Worm (Caenorhabditis elegans) whole organism, L1 larva: ENCODE data around the gene ins-19.

Source experiments
- C34B4.2 ChIP-seq: sonication (generic microtip); optimal IDR thresholded peaks from 2 replicates; lab custom pipeline; 2017; ENCODE audit warnings: mild to moderate bottlenecking, missing genetic modification characterization, missing compliant biosample characterization
- Y116A8C.19 ChIP-seq: sonication (generic microtip); optimal IDR thresholded peaks from 2 replicates; lab custom pipeline; 2016; ENCODE audit warnings: missing compliant biosample characterization, missing genetic modification characterization, borderline replicate concordance
- aha-1 ChIP-seq: fragments of 150-350 bp; optimal IDR thresholded peaks from 2 replicates; lab custom pipeline; 2014; ENCODE audit warnings: missing biosample characterization, missing genetic modification characterization
- ceh-8 ChIP-seq: fragments of 200-800 bp; sonication (Bioruptor generic); optimal IDR thresholded peaks from 2 replicates; lab custom pipeline; 2018; ENCODE audit warnings: mild to moderate bottlenecking, missing genetic modification characterization, moderate library complexity, missing compliant biosample characterization
- ceh-82 ChIP-seq, 3 experiments: fragments of 150-350 bp in 1 of 3; sonication (generic microtip) in 2 of 3; optimal IDR thresholded peaks; 2 replicates each; lab custom pipeline; 2014 to 2017; ENCODE audit warnings: missing biosample characterization in 3 of 3, missing genetic modification characterization in 3 of 3
- ces-1 ChIP-seq: fragments of 150-350 bp; optimal IDR thresholded peaks from 2 replicates; lab custom pipeline; 2014; ENCODE audit warnings: missing biosample characterization, missing genetic modification reagents, missing genetic modification characterization
- efl-1 ChIP-seq, 4 experiments: fragments of 150-350 bp; optimal IDR thresholded peaks in 3 of 4; peaks in 1 of 4; 1 replicate in 1 of 4; 2 replicates in 3 of 4; lab custom pipeline; 2014; ENCODE audit warnings: missing biosample characterization in 2 of 4, missing genetic modification characterization in 2 of 4, missing genetic modification reagents in 2 of 4
- efl-3 ChIP-seq: fragments of 200-800 bp; sonication (Bioruptor generic); optimal IDR thresholded peaks from 2 replicates; lab custom pipeline; 2018; ENCODE audit warnings: mild to moderate bottlenecking, missing genetic modification characterization, missing compliant biosample characterization
- elt-2 ChIP-seq: sonication (generic microtip); optimal IDR thresholded peaks from 2 replicates; lab custom pipeline; 2016; ENCODE audit warnings: missing genetic modification characterization, mild to moderate bottlenecking, inconsistent platforms, missing compliant biosample characterization, missing genetic modification reagents
- elt-3 ChIP-seq, 6 experiments: fragments of 150-350 bp in 1 of 6; sonication (generic microtip); optimal IDR thresholded peaks; 2 replicates each; lab custom pipeline; 2017 to 2018; ENCODE audit warnings: missing biosample characterization in 6 of 6, missing genetic modification characterization in 6 of 6, inconsistent platforms in 1 of 6
- hlh-4 ChIP-seq: sonication (generic microtip); optimal IDR thresholded peaks from 2 replicates; lab custom pipeline; 2016; ENCODE audit warnings: mild to moderate bottlenecking, missing genetic modification characterization, missing compliant biosample characterization
- hpl-2 ChIP-seq: fragments of 150-350 bp; optimal IDR thresholded peaks from 2 replicates; lab custom pipeline; 2014; ENCODE audit warnings: missing biosample characterization, missing genetic modification reagents, missing genetic modification characterization
- irx-1 ChIP-seq: sonication (generic microtip); optimal IDR thresholded peaks from 2 replicates; lab custom pipeline; 2016; ENCODE audit warnings: missing genetic modification characterization, missing compliant biosample characterization
- isw-1 ChIP-seq: fragments of 200-800 bp; sonication (Bioruptor generic); IDR thresholded peaks from 2 replicates; pipeline ENCODE4 v1.3.6; 2022; ENCODE audit warnings: missing genetic modification characterization, missing compliant biosample characterization
- jun-1 ChIP-seq: fragments of 150-350 bp; optimal IDR thresholded peaks from 2 replicates; lab custom pipeline; 2014; ENCODE audit warnings: missing biosample characterization, missing genetic modification reagents, missing genetic modification characterization
- lin-13 ChIP-seq: fragments of 150-350 bp; optimal IDR thresholded peaks from 2 replicates; lab custom pipeline; 2014; ENCODE audit warnings: missing biosample characterization, missing genetic modification reagents, missing genetic modification characterization
- lir-3 ChIP-seq: sonication (generic microtip); optimal IDR thresholded peaks from 2 replicates; lab custom pipeline; 2016; ENCODE audit warnings: mild to moderate bottlenecking, missing genetic modification characterization, moderate library complexity, missing compliant biosample characterization; ENCODE audit not compliant: poor library complexity
- lsy-2 ChIP-seq, 2 experiments: fragments of 150-350 bp; optimal IDR thresholded peaks; 2 replicates each; lab custom pipeline; 2014; ENCODE audit warnings: missing biosample characterization in 2 of 2, missing genetic modification characterization in 2 of 2
- nhr-20 ChIP-seq: sonication (generic microtip); optimal IDR thresholded peaks from 2 replicates; lab custom pipeline; 2016; ENCODE audit warnings: mild to moderate bottlenecking, missing genetic modification characterization, missing compliant biosample characterization
- nhr-47 ChIP-seq: sonication (generic microtip); optimal IDR thresholded peaks from 2 replicates; lab custom pipeline; 2016; ENCODE audit warnings: mild to moderate bottlenecking, missing genetic modification characterization, moderate library complexity, missing compliant biosample characterization
- pag-3 ChIP-seq: sonication (generic microtip); optimal IDR thresholded peaks from 2 replicates; lab custom pipeline; 2017; ENCODE audit warnings: missing genetic modification characterization, mild to moderate bottlenecking, missing compliant biosample characterization, antibody characterized with exemption, borderline replicate concordance; ENCODE audit not compliant: insufficient read depth
- pax-3 ChIP-seq: fragments of 200-800 bp; sonication (Bioruptor generic); optimal IDR thresholded peaks from 2 replicates; lab custom pipeline; 2018; ENCODE audit warnings: mild to moderate bottlenecking, missing genetic modification characterization, moderate library complexity, missing compliant biosample characterization
- pqm-1 ChIP-seq: sonication (generic microtip); optimal IDR thresholded peaks from 3 replicates; lab custom pipeline; 2017; ENCODE audit warnings: missing biosample characterization, missing genetic modification characterization
- snu-23 ChIP-seq: sonication (generic microtip); optimal IDR thresholded peaks from 2 replicates; lab custom pipeline; 2016; ENCODE audit warnings: missing genetic modification characterization, missing compliant biosample characterization
- sox-4 ChIP-seq: sonication (generic microtip); optimal IDR thresholded peaks from 2 replicates; lab custom pipeline; 2016; ENCODE audit warnings: missing genetic modification characterization, missing compliant biosample characterization
- sptf-1 ChIP-seq: fragments of 150-350 bp; optimal IDR thresholded peaks from 2 replicates; lab custom pipeline; 2014; ENCODE audit warnings: missing biosample characterization, missing genetic modification characterization
- swsn-7 ChIP-seq: sonication (generic microtip); optimal IDR thresholded peaks from 2 replicates; lab custom pipeline; 2016; ENCODE audit warnings: missing genetic modification characterization, missing compliant biosample characterization
- unc-62 ChIP-seq: fragments of 150-350 bp; optimal IDR thresholded peaks from 2 replicates; lab custom pipeline; 2014; ENCODE audit warnings: missing biosample characterization, missing genetic modification reagents, missing genetic modification characterization
- ztf-11 ChIP-seq, 2 experiments: sonication (generic microtip); optimal IDR thresholded peaks; 2 replicates each; lab custom pipeline; 2016 to 2017; ENCODE audit warnings: missing genetic modification characterization in 2 of 2, missing biosample characterization in 1 of 2, missing compliant biosample characterization in 1 of 2
- ztf-4 ChIP-seq: fragments of 150-350 bp; optimal IDR thresholded peaks from 2 replicates; lab custom pipeline; 2014; ENCODE audit warnings: missing biosample characterization, missing genetic modification characterization

The ins-19 gene

DNA sequence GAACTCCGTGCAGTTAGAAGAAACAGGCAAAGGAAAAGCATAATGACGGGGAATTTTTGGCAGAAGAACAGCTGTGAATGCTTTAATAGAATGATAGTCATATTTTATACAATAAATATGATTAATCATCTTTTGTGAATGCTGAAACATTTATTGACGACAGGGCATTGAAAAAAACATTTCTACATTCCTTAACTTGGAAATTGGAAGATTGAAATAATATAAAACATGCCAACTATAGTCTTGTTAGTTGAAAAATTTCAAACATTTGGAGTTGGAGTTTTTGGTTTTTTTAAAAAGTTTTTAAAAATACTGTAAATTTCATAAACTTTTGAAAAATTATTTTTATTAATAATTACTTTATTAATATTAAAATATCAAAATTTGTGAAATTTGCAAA, 29.4 kb downstream of the ins-19 start, which contains the start of gene Y25C1A.14 (continued):
- TF ChIP-seq swsn-7 (tag; lab: Kevin White, UChicago) = no peak

- TF ChIP-seq pqm-1 (no peak), unc-62 (GFP tag; lab: Kevin White, UChicago) (no peak), pax-3 (tag; lab: Kevin White, UChicago) (no peak), snu-23 (GFP tag; lab: Kevin White, UChicago) (no peak), ceh-8 (GFP tag; lab: Kevin White, UChicago) (no peak), ceh-82 (tag; optimal IDR thresholded peaks at IDR 0.05; lab: Kevin White, UChicago) (no peak), Y116A8C.19 (tag; lab: Kevin White, UChicago) (no peak), aha-1 (tag; lab: Kevin White, UChicago) (no peak), pag-3 (tag; lab: Kevin White, UChicago) (no peak), ztf-4 (tag; lab: Kevin White, UChicago) (no peak), hlh-4 (tag; lab: Kevin White, UChicago) (no peak), hpl-2 (no peak), nhr-20 (tag; lab: Kevin White, UChicago) (no peak), nhr-47 (tag; lab: Kevin White, UChicago) (no peak), isw-1 (GFP tag; lab: Robert Waterston, UW) (no peak), ztf-11 (tag; optimal IDR thresholded peaks at IDR 0.05; lab: Kevin White, UChicago) (no peak), sptf-1 (tag; lab: Kevin White, UChicago) (no peak), jun-1 (tag; lab: Kevin White, UChicago) (no peak), lsy-2 (tag; optimal IDR thresholded peaks at IDR 0.05; lab: Kevin White, UChicago) (no peak), irx-1 (no peak)
Observed at ce11 chrII:3096060-3096459, 30.2 kb downstream of the ins-19 start, which contains the start of gene srg-23. Gene srg-23 (minus strand): TSS chrII:3096160.

DNA sequence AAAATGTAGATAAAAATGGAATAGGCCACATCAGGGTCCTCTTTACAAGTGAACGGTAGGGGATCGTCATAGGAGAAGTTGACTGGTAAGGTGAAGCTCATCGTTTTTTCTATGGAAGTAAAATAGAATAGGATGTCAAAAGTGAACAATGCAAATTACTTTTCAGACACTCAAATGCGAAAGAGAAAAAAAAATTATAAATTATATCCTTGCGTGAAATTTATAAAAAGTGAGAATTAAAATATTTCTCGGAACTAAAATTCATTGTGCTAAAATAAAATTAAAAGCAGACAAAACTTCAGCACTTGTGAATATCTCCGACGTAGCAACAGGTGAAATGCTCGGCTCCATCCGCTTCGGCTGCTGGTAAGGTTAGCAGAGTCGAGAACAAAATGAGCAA, 32.9 kb downstream of the ins-19 start, which contains the start of gene srg-22:
Gene srg-22 (minus strand): TSS at position 101 of the 400 bp plus-strand sequence.
- TF ChIP-seq elt-2 (tag; lab: Kevin White, UChicago) (no peak), hlh-4 (tag; lab: Kevin White, UChicago) (peak; percentile 7)

- TF ChIP-seq efl-3 (GFP tag; lab: Kevin White, UChicago) (no peak), efl-1 (optimal IDR thresholded peaks at IDR 0.05; lab: Kevin White, UChicago) (no peak), efl-1 (GFP tag; optimal IDR thresholded peaks at IDR 0.05 in 1 of 2; lab: Kevin White, UChicago) (peak in 1 of 2 experiments; percentile 4)
- TF ChIP-seq, all 84 proteins: peak for 1
Observed at ce11 chrII:3091268-3091667, 35.0 kb downstream of the ins-19 start, which contains the start of gene srg-21. Gene srg-21 (minus strand): TSS chrII:3091368.

DNA sequence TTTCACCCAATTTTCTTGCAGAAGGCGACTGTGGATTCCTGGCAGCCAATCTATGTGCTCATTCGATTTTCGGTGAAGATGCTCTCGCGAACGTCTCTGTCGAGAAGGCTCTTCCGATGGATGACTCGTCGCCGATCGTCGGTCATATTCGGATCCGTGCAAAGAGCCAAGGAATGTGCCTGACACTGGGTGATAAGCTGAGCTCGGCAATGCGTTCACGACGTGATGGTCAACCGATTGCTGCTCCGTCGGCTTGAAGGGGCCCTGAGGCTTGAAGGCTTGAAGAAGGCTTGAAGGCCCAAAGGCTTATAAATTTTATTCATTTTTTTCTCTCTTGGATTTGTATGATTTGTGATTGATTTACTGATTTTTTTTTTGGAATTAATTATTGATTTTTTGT, 39.1 kb downstream of the ins-19 start:
- no peak for TF ChIP-seq lin-13 (GFP tag; lab: Kevin White, UChicago)
- TF ChIP-seq lir-3 = no peak
- TF ChIP-seq efl-1 (optimal IDR thresholded peaks at IDR 0.05; lab: Kevin White, UChicago) = no peak
- TF ChIP-seq efl-1 (GFP tag; optimal IDR thresholded peaks at IDR 0.05 in 1 of 2; lab: Kevin White, UChicago) = peak in 1 of 2 experiments; percentile 27
- TF ChIP-seq nhr-47 (tag; lab: Kevin White, UChicago) = no peak
- no peak for TF ChIP-seq elt-3 (tag; optimal IDR thresholded peaks at IDR 0.05; lab: Kevin White, UChicago)

- TF ChIP-seq sox-4 (tag; lab: Kevin White, UChicago) (no peak), ces-1 (GFP tag; lab: Kevin White, UChicago) (no peak), sptf-1 (tag; lab: Kevin White, UChicago) (no peak), snu-23 (GFP tag; lab: Kevin White, UChicago) (no peak), C34B4.2 (no peak), nhr-20 (tag; lab: Kevin White, UChicago) (no peak), elt-3 (tag; optimal IDR thresholded peaks at IDR 0.05; lab: Kevin White, UChicago) (no peak)
Observed at ce11 chrII:3078496-3078895, 47.7 kb downstream of the ins-19 start, which contains the start of gene copb-1. Gene copb-1 (plus strand): TSS chrII:3078796.
